Worm (Caenorhabditis elegans) whole organism, young adult: ENCODE results near the gene srt-30.
A peak's percentile ranks its signal among the peaks of the same experiment; 100 is the strongest.

Source experiments
- B0261.1 ChIP-seq: sonication (generic microtip); optimal IDR thresholded peaks from 2 replicates; lab custom pipeline; 2016; ENCODE audit warnings: mild to moderate bottlenecking, missing genetic modification characterization, moderate library complexity, missing compliant biosample characterization
- C06A6.2 ChIP-seq: fragments of 200-800 bp; sonication (Bioruptor generic); conservative IDR thresholded peaks from 2 replicates; pipeline ENCODE4 v1.3.6; 2022; ENCODE audit warnings: missing genetic modification characterization, missing compliant biosample characterization
- D2030.7 ChIP-seq: fragments of 200-800 bp; sonication (Bioruptor generic); IDR thresholded peaks from 2 replicates; pipeline ENCODE4 v1.3.6; 2022; ENCODE audit warnings: missing genetic modification reagents, missing genetic modification characterization, missing compliant biosample characterization
- F10E7.11 ChIP-seq: sonication (generic microtip); optimal IDR thresholded peaks from 2 replicates; lab custom pipeline; 2017; ENCODE audit warnings: mild to moderate bottlenecking, missing genetic modification characterization, moderate library complexity, missing compliant biosample characterization
- F37B4.10 ChIP-seq: fragments of 200-800 bp; sonication (Bioruptor generic); IDR thresholded peaks from 2 replicates; pipeline ENCODE4 v1.3.6; 2022; ENCODE audit warnings: missing genetic modification characterization, missing compliant biosample characterization
- F39B2.1 ChIP-seq: fragments of 200-800 bp; sonication (Bioruptor generic); IDR thresholded peaks from 2 replicates; pipeline ENCODE4 v1.3.6; 2022; ENCODE audit warnings: missing genetic modification reagents, missing genetic modification characterization, missing compliant biosample characterization
- F52B5.7 ChIP-seq: sonication (generic microtip); optimal IDR thresholded peaks from 2 replicates; lab custom pipeline; 2016; ENCODE audit warnings: mild to moderate bottlenecking, missing genetic modification characterization, missing compliant biosample characterization
- T26A5.8 ChIP-seq: sonication (generic microtip); optimal IDR thresholded peaks from 2 replicates; lab custom pipeline; 2016; ENCODE audit warnings: missing genetic modification characterization, missing compliant biosample characterization
- Y53G8AR.9 ChIP-seq: fragments of 200-800 bp; sonication (Bioruptor generic); conservative IDR thresholded peaks from 2 replicates; pipeline ENCODE4 v1.3.6; 2022; ENCODE audit warnings: missing genetic modification reagents, missing genetic modification characterization, missing compliant biosample characterization
- aptf-3 ChIP-seq: fragments of 200-800 bp; sonication (Bioruptor generic); IDR thresholded peaks from 2 replicates; pipeline ENCODE4 v1.3.6; 2022; ENCODE audit warnings: missing genetic modification characterization, missing compliant biosample characterization
- atf-7 ChIP-seq: sonication (generic microtip); optimal IDR thresholded peaks from 2 replicates; lab custom pipeline; 2017; ENCODE audit warnings: mild to moderate bottlenecking, missing genetic modification characterization, missing compliant biosample characterization
- attf-6 ChIP-seq: fragments of 200-800 bp; sonication (Bioruptor generic); IDR thresholded peaks from 2 replicates; pipeline ENCODE4 v1.3.6; 2022; ENCODE audit warnings: missing genetic modification reagents, missing genetic modification characterization, missing compliant biosample characterization
- ceh-79 ChIP-seq: sonication (generic microtip); optimal IDR thresholded peaks from 2 replicates; lab custom pipeline; 2017; ENCODE audit warnings: mild to moderate bottlenecking, missing genetic modification characterization, missing compliant biosample characterization
- dox-1 ChIP-seq: fragments of 200-800 bp; sonication (Bioruptor generic); IDR thresholded peaks from 2 replicates; pipeline ENCODE4 v1.3.6; 2022; ENCODE audit warnings: missing genetic modification reagents, missing genetic modification characterization, missing compliant biosample characterization
- dpff-1 ChIP-seq: sonication (generic microtip); optimal IDR thresholded peaks from 2 replicates; lab custom pipeline; 2017; ENCODE audit warnings: mild to moderate bottlenecking, missing genetic modification characterization, missing compliant biosample characterization
- egl-18 ChIP-seq: fragments of 200-800 bp; sonication (Bioruptor generic); IDR thresholded peaks from 2 replicates; pipeline ENCODE4 v1.3.6; 2022; ENCODE audit warnings: missing genetic modification reagents, missing genetic modification characterization, missing compliant biosample characterization
- egl-44 ChIP-seq: fragments of 200-800 bp; sonication (Bioruptor generic); IDR thresholded peaks from 2 replicates; pipeline ENCODE4 v1.3.6; 2022; ENCODE audit warnings: missing genetic modification reagents, missing genetic modification characterization, missing compliant biosample characterization
- ekl-4 ChIP-seq: fragments of 200-800 bp; sonication (Bioruptor generic); IDR thresholded peaks from 2 replicates; pipeline ENCODE4 v1.3.6; 2022; ENCODE audit warnings: missing genetic modification reagents, missing genetic modification characterization, missing compliant biosample characterization
- hlh-12 ChIP-seq: sonication (generic microtip); optimal IDR thresholded peaks from 2 replicates; lab custom pipeline; 2016; ENCODE audit warnings: missing genetic modification characterization, missing compliant biosample characterization
- hsf-1 ChIP-seq: fragments of 200-800 bp; sonication (Bioruptor generic); IDR thresholded peaks from 2 replicates; pipeline ENCODE4 v1.3.6; 2022; ENCODE audit warnings: missing genetic modification reagents, missing genetic modification characterization, missing compliant biosample characterization
- lsl-1 ChIP-seq: fragments of 200-800 bp; sonication (Bioruptor generic); optimal IDR thresholded peaks from 2 replicates; lab custom pipeline; 2018; ENCODE audit warnings: mild to moderate bottlenecking, missing genetic modification characterization, moderate library complexity, missing compliant biosample characterization
- lsy-27 ChIP-seq: sonication (generic microtip); optimal IDR thresholded peaks from 2 replicates; lab custom pipeline; 2017; ENCODE audit warnings: missing genetic modification characterization, mild to moderate bottlenecking, missing compliant biosample characterization, antibody characterized with exemption, missing genotype, borderline replicate concordance; ENCODE audit not compliant: insufficient read depth
- mcd-1 ChIP-seq: fragments of 200-800 bp; sonication (Bioruptor generic); IDR thresholded peaks from 2 replicates; pipeline ENCODE4 v1.3.6; 2022; ENCODE audit warnings: missing genetic modification reagents, missing genetic modification characterization, missing compliant biosample characterization
- nfya-2 ChIP-seq: fragments of 200-800 bp; sonication (Bioruptor generic); IDR thresholded peaks from 2 replicates; pipeline ENCODE4 v1.3.6; 2022; ENCODE audit warnings: missing genetic modification reagents, missing genetic modification characterization, missing compliant biosample characterization
- nhr-179 ChIP-seq: sonication (generic microtip); optimal IDR thresholded peaks from 2 replicates; lab custom pipeline; 2016; ENCODE audit warnings: mild to moderate bottlenecking, missing genetic modification characterization, missing compliant biosample characterization
- pbrm-1 ChIP-seq: fragments of 200-800 bp; sonication (Bioruptor generic); IDR thresholded peaks from 2 replicates; pipeline ENCODE4 v1.3.6; 2022; ENCODE audit warnings: missing genetic modification reagents, missing genetic modification characterization, missing compliant biosample characterization
- somi-1 ChIP-seq: fragments of 200-800 bp; sonication (Bioruptor generic); optimal IDR thresholded peaks from 2 replicates; lab custom pipeline; 2018; ENCODE audit warnings: mild to moderate bottlenecking, missing genetic modification characterization, missing compliant biosample characterization
- unc-130 ChIP-seq: sonication (generic microtip); optimal IDR thresholded peaks from 2 replicates; lab custom pipeline; 2016; ENCODE audit warnings: missing genetic modification reagents, missing genetic modification characterization, missing compliant biosample characterization
- zfh-2 ChIP-seq: fragments of 200-800 bp; sonication (Bioruptor generic); conservative IDR thresholded peaks from 2 replicates; pipeline ENCODE4 v1.3.6; 2022; ENCODE audit warnings: missing genetic modification reagents, missing genetic modification characterization, missing compliant biosample characterization
- zim-3 ChIP-seq: sonication (generic microtip); optimal IDR thresholded peaks from 2 replicates; lab custom pipeline; 2017; ENCODE audit warnings: mild to moderate bottlenecking, missing genetic modification characterization, moderate library complexity, missing compliant biosample characterization
- ztf-26 ChIP-seq: sonication (generic microtip); optimal IDR thresholded peaks from 2 replicates; lab custom pipeline; 2017; ENCODE audit warnings: missing genetic modification characterization, missing compliant biosample characterization
- ztf-28 ChIP-seq: fragments of 200-800 bp; sonication (Bioruptor generic); IDR thresholded peaks from 2 replicates; pipeline ENCODE4 v1.3.6; 2022; ENCODE audit warnings: missing genetic modification reagents, missing genetic modification characterization, missing compliant biosample characterization
- ztf-3 ChIP-seq: fragments of 200-800 bp; sonication (Bioruptor generic); optimal IDR thresholded peaks from 2 replicates; lab custom pipeline; 2018; ENCODE audit warnings: mild to moderate bottlenecking, missing genetic modification characterization, missing compliant biosample characterization

srt-30 gene

DNA sequence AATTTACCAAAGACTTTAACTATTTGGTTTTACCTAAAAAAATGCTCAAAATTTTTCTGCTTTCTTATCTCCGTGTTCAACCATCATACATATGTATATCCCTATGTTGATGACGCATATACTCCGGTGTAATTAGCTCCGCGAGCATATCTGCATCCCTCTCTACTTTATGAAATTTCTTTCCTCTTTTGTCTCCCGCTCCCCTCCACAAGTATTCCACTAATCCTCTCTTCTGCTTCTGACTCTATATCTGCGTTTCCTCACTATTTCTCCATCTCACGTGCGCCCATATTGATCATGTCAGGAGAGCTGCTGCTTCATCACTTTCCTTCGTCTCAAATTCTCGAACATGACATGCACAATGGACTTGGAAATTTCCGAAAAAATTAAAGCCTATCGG lies 14.7 kb upstream of the srt-30 start, which contains the start of gene H10D18.1:
TSS of gene H10D18.1 (plus strand) at position 277 of the 400 bp plus-strand sequence.
- no peak for TF ChIP-seq zim-3
- no peak for TF ChIP-seq Y53G8AR.9 (GFP tag; lab: Robert Waterston, UW)
- no peak for TF ChIP-seq somi-1
- no peak for TF ChIP-seq ztf-3 (GFP tag; lab: Kevin White, UChicago)
- no peak for TF ChIP-seq D2030.7 (GFP tag; lab: Robert Waterston, UW)
- TF ChIP-seq hlh-12 (tag; lab: Kevin White, UChicago): no peak
- TF ChIP-seq ztf-28 (GFP tag; lab: Robert Waterston, UW): no peak
- TF ChIP-seq, all 124 proteins: peak for 0

DNA sequence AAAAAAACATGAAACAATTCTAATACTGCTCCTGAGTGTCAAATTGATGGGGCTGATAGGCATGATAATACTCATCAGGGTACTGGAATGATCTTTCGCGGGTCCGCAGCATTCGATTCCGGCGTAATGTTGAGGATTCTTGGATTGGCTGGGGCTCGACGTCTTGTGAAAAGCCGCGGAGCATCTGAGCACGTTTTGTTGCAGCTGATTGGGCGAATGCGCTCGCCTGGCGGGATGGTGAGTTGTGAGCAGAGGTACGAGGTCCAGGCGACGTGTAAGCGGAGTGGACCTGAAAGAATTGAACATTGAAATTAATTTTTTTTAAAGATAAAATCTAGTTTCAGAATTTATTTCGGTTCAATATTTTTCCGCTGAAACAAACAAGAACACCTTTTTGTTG lies 13.7 kb upstream of the srt-30 start:
- TF ChIP-seq ztf-28 (GFP tag; lab: Robert Waterston, UW) (no peak), zfh-2 (GFP tag; lab: Robert Waterston, UW) (peak; percentile 67)

- TF ChIP-seq lsl-1 (no peak), dpff-1 (tag; lab: Kevin White, UChicago) (no peak), hsf-1 (GFP tag; lab: Robert Waterston, UW) (no peak), unc-130 (GFP tag; lab: Kevin White, UChicago) (no peak), mcd-1 (no peak), C06A6.2 (no peak), egl-44 (no peak), hlh-12 (tag; lab: Kevin White, UChicago) (no peak), pbrm-1 (GFP tag; lab: Robert Waterston, UW) (no peak), dox-1 (no peak), ekl-4 (GFP tag; lab: Robert Waterston, UW) (no peak), F10E7.11 (no peak), ztf-26 (tag; lab: Kevin White, UChicago) (no peak), B0261.1 (tag; lab: Kevin White, UChicago) (no peak), zim-3 (no peak), T26A5.8 (tag; lab: Kevin White, UChicago) (no peak)
These were observed 12.0 kb upstream of the srt-30 start, which contains the start of gene scl-12 for ce11 chrV:3812291-3812690. Gene scl-12, plus strand, starts transcription at chrV:3812591.

DNA sequence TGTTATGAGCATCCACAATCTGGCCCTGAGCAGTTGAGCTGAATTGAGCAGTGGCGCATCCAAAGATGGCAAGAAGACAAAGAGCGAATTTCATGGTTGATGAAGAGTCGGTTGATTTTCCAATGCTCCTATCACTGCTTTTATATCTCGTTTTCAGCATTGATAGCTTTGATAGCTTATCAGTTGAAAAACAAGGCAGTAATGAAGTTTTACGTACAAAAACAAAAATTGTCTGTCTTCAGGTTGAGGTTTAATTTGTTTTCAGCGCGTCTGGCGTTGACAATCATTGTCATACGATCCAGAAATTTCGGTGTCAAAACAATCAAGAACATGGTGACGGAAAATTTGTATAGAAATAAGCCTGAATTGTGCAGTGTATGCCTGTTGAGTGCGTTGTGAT lies 11.3 kb upstream of the srt-30 start, which contains the start of gene scl-13:
TSS of gene scl-13 (minus strand) at position 101 of the 400 bp plus-strand sequence.
- no peak for TF ChIP-seq F37B4.10
- TF ChIP-seq nfya-2 (GFP tag; lab: Robert Waterston, UW): no peak
- no peak for TF ChIP-seq attf-6
- TF ChIP-seq B0261.1 (tag; lab: Kevin White, UChicago): no peak
- no peak for TF ChIP-seq nhr-179 (tag; lab: Kevin White, UChicago)
- TF ChIP-seq lsy-27 (tag; lab: Kevin White, UChicago): no peak
- no peak for TF ChIP-seq egl-18
- no peak for TF ChIP-seq F52B5.7 (tag; lab: Kevin White, UChicago)
- TF ChIP-seq aptf-3 (GFP tag; lab: Robert Waterston, UW): no peak

DNA sequence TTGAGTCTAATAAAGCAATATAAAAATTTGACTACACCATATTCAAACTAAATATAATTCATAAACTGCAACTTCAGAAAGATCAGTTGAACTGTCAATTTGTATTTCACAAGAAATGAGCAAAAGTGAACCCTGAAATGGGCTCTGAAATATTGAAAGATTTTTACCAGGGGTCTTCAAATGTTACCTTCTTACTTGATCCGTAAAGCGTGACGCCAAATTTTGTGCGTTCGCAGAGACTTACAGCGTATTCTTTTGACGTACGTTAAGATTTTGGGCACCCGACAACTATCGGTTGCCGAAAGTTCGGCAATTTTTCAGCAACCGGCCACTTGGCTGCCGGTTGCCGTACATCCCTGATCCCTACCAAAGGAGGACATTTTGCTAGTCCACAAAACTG lies 9.8 kb upstream of the srt-30 start:
- no peak for TF ChIP-seq F39B2.1
- TF ChIP-seq ceh-79: no peak
- TF ChIP-seq atf-7 (tag; lab: Kevin White, UChicago): no peak
